Fruit fly (Drosophila melanogaster) whole organism, wandering third instar larva: ENCODE data around the gene Mcm2.

Experiments
- CG32264 ChIP-seq: fragments of 200-800 bp; sonication (Bioruptor generic); optimal IDR thresholded peaks from 2 replicates; lab custom pipeline; 2016; ENCODE audit warnings: missing biosample characterization, missing genetic modification characterization
- Hr78 ChIP-seq: fragments of >200 bp; optimal IDR thresholded peaks from 2 replicates; lab custom pipeline; 2017; ENCODE audit warnings: missing biosample characterization, missing genetic modification characterization
- dl ChIP-seq, 2 experiments: fragments of 175-275, 200-275 bp in 1 of 2; fragments of 200-275 bp in 1 of 2; sonication (Bioruptor generic); optimal IDR thresholded peaks; lab custom pipeline; 2018; ENCODE audit warnings: mild to moderate bottlenecking in 2 of 2, missing biosample characterization in 2 of 2, missing genetic modification characterization in 2 of 2, moderate library complexity in 2 of 2; ENCODE audit not compliant: partially characterized antibody in 2 of 2, insufficient read depth in 1 of 2
- fru ChIP-seq: fragments of 200-800 bp; sonication (Bioruptor generic); optimal IDR thresholded peaks from 3 replicates; lab custom pipeline; 2016; ENCODE audit warnings: missing biosample characterization, mild to moderate bottlenecking, missing genetic modification characterization
- lola ChIP-seq: fragments of >200 bp; optimal IDR thresholded peaks from 2 replicates; lab custom pipeline; 2017; ENCODE audit warnings: missing biosample characterization, missing genetic modification characterization

dm6 chr3R:8239472-8240301 lies 25.1 kb upstream of the Mcm2 start:
- TF ChIP-seq CG32264 (GFP tag; lab: Kevin White, UChicago) (peak; percentile 43), dl (GFP tag; optimal IDR thresholded peaks at IDR 0.05; lab: Kevin White, UChicago; ENCODE audit: insufficient read depth in 1 of 2, partially characterized antibody in 2 of 2) (no peak), Hr78 (GFP tag; lab: Kevin White, UChicago) (no peak), fru (GFP tag; lab: Kevin White, UChicago) (peak; percentile 44), lola (no peak)
